Worm (Caenorhabditis elegans): ENCODE measurements around the gene C28H8.7.
A peak's percentile ranks its signal among the peaks of the same experiment; 100 is the strongest.

The C28H8.7 gene

DNA sequence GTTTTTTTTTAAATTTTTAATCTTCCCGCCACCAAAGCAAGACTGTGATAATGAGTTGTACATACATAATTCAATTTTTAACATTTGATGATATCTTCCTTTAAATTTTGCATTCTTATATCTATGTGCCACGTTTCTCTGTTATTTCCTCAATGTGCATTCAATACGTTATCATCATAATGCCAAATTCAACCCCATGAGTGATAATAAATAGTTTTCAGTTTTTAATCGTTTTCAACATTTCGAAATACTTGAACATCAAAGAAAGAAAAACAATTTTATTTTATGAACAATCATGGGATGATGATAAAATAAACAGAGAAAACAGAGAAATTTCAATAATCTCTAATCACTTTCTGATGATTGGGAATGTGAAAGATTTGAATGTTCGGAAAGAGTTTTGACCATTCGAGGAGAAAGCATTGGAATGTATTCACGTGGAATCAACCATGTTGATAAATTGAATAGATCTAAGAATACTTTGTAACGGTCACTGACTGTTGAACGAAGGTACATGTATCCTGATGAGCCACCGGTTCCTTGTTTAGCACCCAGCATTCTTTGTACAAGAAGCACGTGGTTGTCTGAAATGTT, 30.7 kb upstream of the C28H8.7 start (continued):
- TF ChIP-seq zip-2 (tag; optimal IDR thresholded peaks at IDR 0.05) (peak; percentile 62), lin-15B (tag; optimal IDR thresholded peaks at IDR 0.05) (no peak), gei-8 (GFP tag; optimal IDR thresholded peaks at IDR 0.05) (no peak), pqm-1 (tag; optimal IDR thresholded peaks at IDR 0.05) (peak; percentile 88), nhr-6 (tag; optimal IDR thresholded peaks at IDR 0.05) (no peak), ctbp-1 (GFP tag; IDR thresholded peaks at IDR 0.05) (no peak), mep-1 (tag; optimal IDR thresholded peaks at IDR 0.05) (peak; percentile 86), dmd-6 (GFP tag; IDR thresholded peaks at IDR 0.05) (peak; percentile 13; the same call in 1 of the 2 replicates), madf-9 (GFP tag; conservative IDR thresholded peaks at IDR 0.05) (no peak), zip-11 (GFP tag; IDR thresholded peaks at IDR 0.05) (no peak), madf-5 (GFP tag; IDR thresholded peaks at IDR 0.05) (no peak), spr-3 (GFP tag; optimal IDR thresholded peaks at IDR 0.05) (no peak)

DNA sequence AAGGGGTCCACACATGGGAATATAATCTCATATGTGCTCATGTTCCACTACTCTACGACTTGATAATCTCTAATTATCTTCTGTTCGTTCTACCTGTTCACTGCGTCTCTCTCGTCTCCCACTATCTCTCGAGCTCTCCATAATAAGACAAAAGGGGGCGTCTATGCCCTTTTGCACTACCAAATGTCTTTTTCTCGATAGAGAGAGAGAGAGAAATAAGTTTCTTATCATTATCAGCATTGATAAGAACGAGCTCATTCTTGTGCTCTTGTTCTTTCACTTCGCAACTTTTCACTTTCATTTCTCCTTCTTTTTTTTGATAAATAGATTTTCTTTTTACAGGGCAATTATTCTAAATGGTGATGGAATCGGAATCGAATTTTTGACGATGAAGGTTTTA, 29.1 kb upstream of the C28H8.7 start:
- peak; percentile 67 for TF ChIP-seq nhr-28 (tag; optimal IDR thresholded peaks at IDR 0.05)
- TF ChIP-seq tra-1 (GFP tag; IDR thresholded peaks at IDR 0.05): 0 out of 2 replicates have a peak, but pooled peaks have one; percentile 10
- no peak for TF ChIP-seq nhr-10 (tag; optimal IDR thresholded peaks at IDR 0.05)
- peak; percentile 33 for TF ChIP-seq nhr-6 (tag; optimal IDR thresholded peaks at IDR 0.05)
- TF ChIP-seq tag-97 (GFP tag; IDR thresholded peaks at IDR 0.05): no peak
- no peak for TF ChIP-seq madf-9 (GFP tag; conservative IDR thresholded peaks at IDR 0.05)
- TF ChIP-seq daf-16 (GFP tag; optimal IDR thresholded peaks at IDR 0.05): no peak
- TF ChIP-seq daf-16 (tag; optimal IDR thresholded peaks at IDR 0.05): peak; percentile 57
- peak; percentile 64 for TF ChIP-seq dmd-6 (GFP tag; IDR thresholded peaks at IDR 0.05)
- TF ChIP-seq F10B5.3 (tag; optimal IDR thresholded peaks at IDR 0.05): no peak
- TF ChIP-seq cey-2 (tag; optimal IDR thresholded peaks at IDR 0.05; ENCODE audit: borderline replicate concordance, insufficient read depth): no peak
- no peak for TF ChIP-seq nhr-237 (tag; optimal IDR thresholded peaks at IDR 0.05)
- TF ChIP-seq nhr-25 (tag; optimal IDR thresholded peaks at IDR 0.05; ENCODE audit: borderline replicate concordance, insufficient read depth): no peak
- no peak for TF ChIP-seq dmd-8 (GFP tag; IDR thresholded peaks at IDR 0.05)
- peak; percentile 95 for TF ChIP-seq pqm-1 (tag; optimal IDR thresholded peaks at IDR 0.05)
- TF ChIP-seq hlh-11 (tag; optimal IDR thresholded peaks at IDR 0.05): peak; percentile 59
- no peak for TF ChIP-seq nhr-41 (GFP tag; IDR thresholded peaks at IDR 0.05)
- TF ChIP-seq T26A8.4 (GFP tag; IDR thresholded peaks at IDR 0.05): no peak
- no peak for TF ChIP-seq egl-27 (tag; optimal IDR thresholded peaks at IDR 0.05)
- TF ChIP-seq Y105C5A.15 (GFP tag; IDR thresholded peaks at IDR 0.05): no peak
- peak; percentile 44 for TF ChIP-seq nhr-77 (tag; optimal IDR thresholded peaks at IDR 0.05)
- peak; percentile 40 for TF ChIP-seq mes-2 (tag; optimal IDR thresholded peaks at IDR 0.05; ENCODE audit: poor library complexity, severe bottlenecking)
- peak; percentile 18 for TF ChIP-seq mep-1 (tag; optimal IDR thresholded peaks at IDR 0.05)
- TF ChIP-seq F37D6.2 (tag; optimal IDR thresholded peaks at IDR 0.05): no peak
- TF ChIP-seq ztf-7 (tag; optimal IDR thresholded peaks at IDR 0.05): peak; percentile 33
- no peak for TF ChIP-seq attf-4 (tag; optimal IDR thresholded peaks at IDR 0.05)
- no peak for TF ChIP-seq zag-1 (tag; optimal IDR thresholded peaks at IDR 0.05)
- peak; percentile 67 for TF ChIP-seq dve-1 (tag; optimal IDR thresholded peaks at IDR 0.05; ENCODE audit: insufficient read depth)

DNA sequence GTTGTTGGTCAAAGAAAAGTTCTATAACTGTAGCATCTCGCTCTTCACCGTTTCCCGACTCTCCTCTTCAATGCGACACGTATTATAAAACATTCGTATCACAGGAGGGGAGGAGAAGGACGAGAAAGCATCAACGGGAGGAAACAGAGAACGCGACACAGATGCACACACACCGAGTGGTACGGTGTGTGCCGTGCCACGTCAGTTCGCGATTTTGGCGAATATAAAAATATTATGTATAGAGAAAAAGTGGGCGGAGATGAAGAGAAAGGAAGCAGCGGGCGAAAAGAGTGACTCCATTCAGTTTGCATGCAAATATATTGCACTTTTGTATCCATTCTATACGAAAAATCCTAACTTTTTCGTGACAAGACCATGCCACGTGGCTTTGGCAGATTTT, 27.9 kb upstream of the C28H8.7 start:
- TF ChIP-seq unc-62 (GFP tag; optimal IDR thresholded peaks at IDR 0.05 in 1 of 2): peak in 1 of 2 experiments; percentile 62
- TF ChIP-seq unc-62 (tag; optimal IDR thresholded peaks at IDR 0.05): no peak
- TF ChIP-seq nhr-11 (tag; optimal IDR thresholded peaks at IDR 0.05): no peak
- TF ChIP-seq dve-1 (tag; optimal IDR thresholded peaks at IDR 0.05; ENCODE audit: insufficient read depth): peak; percentile 79
- peak; percentile 38 for TF ChIP-seq ama-1 (optimal IDR thresholded peaks at IDR 0.05)
- 0 out of 2 replicates have a peak, but pooled peaks have one; percentile 15 for TF ChIP-seq arid-1 (GFP tag; conservative IDR thresholded peaks at IDR 0.05)
- peak; percentile 39 for TF ChIP-seq duxl-1 (tag; optimal IDR thresholded peaks at IDR 0.05; ENCODE audit: poor library complexity)
- TF ChIP-seq F26F4.8 (GFP tag; conservative IDR thresholded peaks at IDR 0.05): no peak
- TF ChIP-seq mes-2 (tag; optimal IDR thresholded peaks at IDR 0.05; ENCODE audit: poor library complexity, severe bottlenecking): peak; percentile 47
- no peak for TF ChIP-seq F49E8.2 (tag; optimal IDR thresholded peaks at IDR 0.05; ENCODE audit: borderline replicate concordance)
- TF ChIP-seq pha-4 (GFP tag; IDR thresholded peaks at IDR 0.05): no peak; the same call in 1 of the 2 replicates
- peak; percentile 24 for TF ChIP-seq pha-4 (tag; optimal IDR thresholded peaks at IDR 0.05)
- peak; percentile 27 for TF ChIP-seq F10B5.3 (tag; optimal IDR thresholded peaks at IDR 0.05)
- peak; percentile 29 for TF ChIP-seq hlh-30 (tag; optimal IDR thresholded peaks at IDR 0.05; ENCODE audit: insufficient read depth)
- TF ChIP-seq mep-1 (tag; optimal IDR thresholded peaks at IDR 0.05): peak; percentile 31
- TF ChIP-seq T26A8.4 (GFP tag; IDR thresholded peaks at IDR 0.05): no peak
- peak; percentile 79 for TF ChIP-seq hlh-11 (tag; optimal IDR thresholded peaks at IDR 0.05)
- no peak for TF ChIP-seq hif-1 (tag; optimal IDR thresholded peaks at IDR 0.05)
- TF ChIP-seq zfp-2 (tag; optimal IDR thresholded peaks at IDR 0.05): no peak

Measured in whole organism, L4 larva.